Worm (Caenorhabditis elegans) whole organism, L3 larva: Measurements from ENCODE around the gene zzz-1.

Experiments used
- eor-1 ChIP-seq, 2 experiments: fragments of 150-350 bp; optimal IDR thresholded peaks; 2 replicates each; lab custom pipeline; 2014 to 2018; ENCODE audit warnings: missing biosample characterization in 2 of 2, missing genetic modification characterization in 2 of 2
- fkh-10 ChIP-seq: sonication (generic microtip); optimal IDR thresholded peaks from 2 replicates; lab custom pipeline; 2017; ENCODE audit warnings: missing biosample characterization, missing genetic modification reagents, missing genetic modification characterization
- unc-39 ChIP-seq: sonication (generic microtip); optimal IDR thresholded peaks from 4 replicates; lab custom pipeline; 2017; ENCODE audit warnings: missing biosample characterization, missing genetic modification characterization
- unc-62 ChIP-seq: fragments of 150-350 bp; sonication (generic microtip); optimal IDR thresholded peaks from 4 replicates; lab custom pipeline; 2014; ENCODE audit warnings: missing biosample characterization, missing genetic modification reagents, missing genetic modification characterization

- TF ChIP-seq eor-1 (tag; optimal IDR thresholded peaks at IDR 0.05; lab: Kevin White, UChicago) (no peak), fkh-10 (GFP tag; lab: Kevin White, UChicago) (no peak), unc-62 (GFP tag; lab: Kevin White, UChicago) (no peak), unc-39 (tag; lab: Kevin White, UChicago) (no peak)
Measured at ce11 chrV:10889774-10890173, 19.2 kb downstream of the zzz-1 start.
